Fruit fly (Drosophila melanogaster): Measurements from ENCODE around the gene CG3634.

DNA sequence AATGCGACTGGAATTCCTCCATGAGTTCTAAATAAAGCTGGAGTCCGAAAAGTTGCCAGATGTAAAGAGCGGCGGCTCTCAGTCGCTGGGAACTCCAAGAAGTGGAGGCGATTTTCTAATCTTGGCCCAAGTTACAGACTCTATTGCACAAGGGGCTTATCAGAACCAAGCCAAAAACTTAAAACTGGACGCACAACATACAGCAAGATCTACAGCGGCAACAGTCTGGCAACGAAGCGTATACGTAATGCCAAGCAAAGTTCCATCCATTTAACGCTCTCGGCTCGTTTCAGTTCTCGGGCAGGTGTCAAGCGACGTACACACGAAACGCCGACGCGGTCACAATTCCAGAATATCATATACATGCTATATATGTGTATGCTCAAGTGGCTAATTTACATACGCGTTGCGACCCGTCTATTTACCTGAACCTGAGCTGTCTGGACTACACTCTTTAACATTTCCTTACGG is 28.8 kb upstream of the CG3634 start:
- TF ChIP-seq Dll (optimal IDR thresholded peaks at IDR 0.05) (no peak), usp (GFP tag; optimal IDR thresholded peaks at IDR 0.05) (no peak), pan (optimal IDR thresholded peaks at IDR 0.05) (no peak), psq (optimal IDR thresholded peaks at IDR 0.05) (no peak), CG8478 (optimal IDR thresholded peaks at IDR 0.05) (no peak)
